Fruit fly (Drosophila melanogaster) whole organism, embryonic: ENCODE data around the gene stumps.
A peak's percentile ranks its signal among the peaks of the same experiment; 100 is the strongest.

ENCODE experiments used
- Blimp-1 ChIP-seq: fragments of 200-800 bp; sonication (Bioruptor generic); optimal IDR thresholded peaks from 3 replicates; lab custom pipeline; 2018; ENCODE audit warnings: missing biosample characterization, missing genetic modification characterization, mild to moderate bottlenecking, moderate library complexity, missing genetic modification reagents
- CG10959 ChIP-seq: fragments of 200-800 bp; sonication (Bioruptor generic); IDR thresholded peaks from 2 replicates; pipeline ENCODE4 v1.3.6; 2022; ENCODE audit warnings: missing biosample characterization, missing genetic modification characterization
- CG10979 ChIP-seq: fragments of 200-800 bp; sonication (Bioruptor generic); optimal IDR thresholded peaks from 2 replicates; lab custom pipeline; 2018; ENCODE audit warnings: missing biosample characterization, mild to moderate bottlenecking, missing genetic modification characterization, moderate library complexity
- CG12391 ChIP-seq: fragments of 200-800 bp; sonication (Bioruptor generic); optimal IDR thresholded peaks from 3 replicates; lab custom pipeline; 2018; ENCODE audit warnings: missing biosample characterization, mild to moderate bottlenecking, missing genetic modification characterization, moderate library complexity
- CG13424 ChIP-seq: fragments of 200-800 bp; sonication (Bioruptor generic); optimal IDR thresholded peaks from 2 replicates; lab custom pipeline; 2019; ENCODE audit warnings: missing biosample characterization, mild to moderate bottlenecking, missing genetic modification characterization, moderate library complexity
- CG14441 ChIP-seq: fragments of 200-800 bp; sonication (Bioruptor generic); IDR thresholded peaks from 2 replicates; pipeline ENCODE4 v1.3.6; 2022; ENCODE audit warnings: missing biosample characterization, missing genetic modification characterization
- CG15269 ChIP-seq: fragments of 200-800 bp; sonication (Bioruptor generic); optimal IDR thresholded peaks from 2 replicates; lab custom pipeline; 2018; ENCODE audit warnings: missing biosample characterization, mild to moderate bottlenecking, missing genetic modification characterization, moderate library complexity
- CG15479 ChIP-seq: fragments of 200-800 bp; sonication (Bioruptor generic); optimal IDR thresholded peaks from 3 replicates; lab custom pipeline; 2019; ENCODE audit warnings: missing biosample characterization, mild to moderate bottlenecking, missing genetic modification characterization, moderate library complexity
- CG17359 ChIP-seq: fragments of 200-800 bp; sonication (Bioruptor generic); optimal IDR thresholded peaks from 3 replicates; lab custom pipeline; 2018; ENCODE audit warnings: missing biosample characterization, mild to moderate bottlenecking, missing genetic modification characterization, moderate library complexity
- CG17361 ChIP-seq: fragments of 200-800 bp; sonication (Bioruptor generic); IDR thresholded peaks from 3 replicates; pipeline ENCODE4 v1.3.6; 2022; ENCODE audit warnings: missing biosample characterization, missing genetic modification characterization
- CG17385 ChIP-seq: fragments of 200-800 bp; sonication (Bioruptor generic); optimal IDR thresholded peaks from 3 replicates; lab custom pipeline; 2018; ENCODE audit warnings: missing biosample characterization, mild to moderate bottlenecking, missing genetic modification characterization
- CG18262 ChIP-seq: fragments of 200-800 bp; optimal IDR thresholded peaks from 3 replicates; lab custom pipeline; 2019; ENCODE audit warnings: missing biosample characterization, mild to moderate bottlenecking, missing genetic modification characterization, moderate library complexity
- CG2678 ChIP-seq: fragments of 200-800 bp; sonication (Bioruptor generic); optimal IDR thresholded peaks from 3 replicates; lab custom pipeline; 2019; ENCODE audit warnings: missing biosample characterization, mild to moderate bottlenecking, missing genetic modification characterization, moderate library complexity
- CG30403 ChIP-seq: fragments of 200-800 bp; sonication (Bioruptor generic); optimal IDR thresholded peaks from 3 replicates; lab custom pipeline; 2016; ENCODE audit warnings: missing biosample characterization, missing genetic modification characterization
- CG31441 ChIP-seq: fragments of 200-800 bp; sonication (Bioruptor generic); IDR thresholded peaks from 2 replicates; pipeline ENCODE4 v1.3.6; 2022; ENCODE audit warnings: missing biosample characterization, missing genetic modification characterization
- CG3847 ChIP-seq: fragments of 200-800 bp; sonication (Bioruptor generic); IDR thresholded peaks from 2 replicates; pipeline ENCODE4 v1.3.6; 2022; ENCODE audit warnings: missing biosample characterization, missing genetic modification characterization
- CG5953 ChIP-seq: fragments of 200-800 bp; sonication (Bioruptor generic); IDR thresholded peaks from 2 replicates; pipeline ENCODE4 v1.3.6; 2022; ENCODE audit warnings: missing biosample characterization, missing genetic modification characterization
- CG6689 ChIP-seq: fragments of 200-800 bp; sonication (Bioruptor generic); IDR thresholded peaks from 2 replicates; pipeline ENCODE4 v1.3.6; 2022; ENCODE audit warnings: missing biosample characterization, missing genetic modification characterization
- Dfd ChIP-seq, 2 experiments: fragments of >200 bp; optimal IDR thresholded peaks; 2 replicates each; lab custom pipeline; 2017; ENCODE audit warnings: missing biosample characterization in 2 of 2, missing genetic modification characterization in 2 of 2
- Drgx ChIP-seq: fragments of 200-800 bp; sonication (Bioruptor generic); IDR thresholded peaks from 2 replicates; pipeline ENCODE4 v1.3.6; 2022; ENCODE audit warnings: missing biosample characterization, missing genetic modification characterization
- Gug ChIP-seq: fragments of 200-800 bp; sonication (Bioruptor generic); IDR thresholded peaks from 4 replicates; pipeline ENCODE4 v1.3.6; 2022; ENCODE audit warnings: missing biosample characterization, missing genetic modification characterization
- H15 ChIP-seq: fragments of 200-800 bp; sonication (Bioruptor generic); IDR thresholded peaks from 3 replicates; pipeline ENCODE4 v1.3.6; 2022; ENCODE audit warnings: missing biosample characterization, missing genetic modification characterization
- Hr51 ChIP-seq, 2 experiments: fragments of 200-800 bp; sonication (Bioruptor generic); optimal IDR thresholded peaks; 2 replicates in 1 of 2; 3 replicates in 1 of 2; lab custom pipeline; 2016 to 2018; ENCODE audit warnings: missing biosample characterization in 2 of 2, missing genetic modification characterization in 2 of 2, mild to moderate bottlenecking in 1 of 2, moderate library complexity in 1 of 2
- Kr ChIP-seq: fragments of 200-800 bp; sonication (Bioruptor generic); optimal IDR thresholded peaks from 2 replicates; lab custom pipeline; 2017; ENCODE audit warnings: missing biosample characterization, mild to moderate bottlenecking, missing genetic modification characterization
- Mad ChIP-seq: fragments of 200-800 bp; sonication (Bioruptor generic); optimal IDR thresholded peaks from 2 replicates; lab custom pipeline; 2016; ENCODE audit warnings: missing biosample characterization, missing genetic modification characterization
- PHDP ChIP-seq: fragments of 200-800 bp; sonication (Bioruptor generic); optimal IDR thresholded peaks from 3 replicates; lab custom pipeline; 2018; ENCODE audit warnings: missing biosample characterization, mild to moderate bottlenecking, missing genetic modification characterization, moderate library complexity
- Sox102F ChIP-seq: fragments of 200-800 bp; sonication (Bioruptor generic); optimal IDR thresholded peaks from 2 replicates; lab custom pipeline; 2018; ENCODE audit warnings: missing biosample characterization, mild to moderate bottlenecking, missing genetic modification characterization, moderate library complexity
- Ssrp ChIP-seq: fragments of 200-800 bp; sonication (Bioruptor generic); optimal IDR thresholded peaks from 2 replicates; lab custom pipeline; 2018; ENCODE audit warnings: missing biosample characterization, mild to moderate bottlenecking, missing genetic modification characterization, moderate library complexity
- Vsx1 ChIP-seq: fragments of 200-800 bp; sonication (Bioruptor generic); optimal IDR thresholded peaks from 2 replicates; lab custom pipeline; 2017; ENCODE audit warnings: missing biosample characterization, mild to moderate bottlenecking, missing genetic modification characterization, missing genetic modification reagents
- bsh ChIP-seq, 2 experiments: fragments of 200-800 bp; sonication (Bioruptor generic); optimal IDR thresholded peaks; 2 replicates each; lab custom pipeline; 2017 to 2018; ENCODE audit warnings: mild to moderate bottlenecking in 2 of 2, missing biosample characterization in 2 of 2, missing genetic modification characterization in 2 of 2, moderate library complexity in 1 of 2
- ci ChIP-seq: fragments of 200-800 bp; sonication (Bioruptor generic); IDR thresholded peaks from 3 replicates; pipeline ENCODE4 v1.3.6; 2022; ENCODE audit warnings: missing biosample characterization, missing genetic modification characterization
- dmrt99B ChIP-seq: fragments of 200-800 bp; sonication (Bioruptor generic); optimal IDR thresholded peaks from 2 replicates; lab custom pipeline; 2018; ENCODE audit warnings: missing biosample characterization, mild to moderate bottlenecking, missing genetic modification characterization, moderate library complexity
- dpn ChIP-seq, 2 experiments: fragments of 200-800 bp; sonication (Bioruptor generic); optimal IDR thresholded peaks; 3 replicates each; lab custom pipeline; 2016; ENCODE audit warnings: missing biosample characterization in 2 of 2, missing genetic modification characterization in 2 of 2
- gcm ChIP-seq: fragments of 200-800 bp; sonication (Bioruptor generic); optimal IDR thresholded peaks from 2 replicates; lab custom pipeline; 2019; ENCODE audit warnings: missing biosample characterization, mild to moderate bottlenecking, missing genetic modification characterization, moderate library complexity
- lab ChIP-seq: fragments of 200-800 bp; sonication (Bioruptor generic); optimal IDR thresholded peaks from 3 replicates; lab custom pipeline; 2017; ENCODE audit warnings: missing biosample characterization, missing genetic modification characterization, mild to moderate bottlenecking, moderate library complexity, missing genetic modification reagents
- mld ChIP-seq: fragments of 200-800 bp; sonication (Bioruptor generic); IDR thresholded peaks from 3 replicates; pipeline ENCODE4 v1.3.6; 2022; ENCODE audit warnings: missing biosample characterization, missing genetic modification characterization; ENCODE audit not compliant: partially characterized antibody
- nmo ChIP-seq: fragments of 200-800 bp; sonication (Bioruptor generic); optimal IDR thresholded peaks from 2 replicates; lab custom pipeline; 2018; ENCODE audit warnings: missing biosample characterization, mild to moderate bottlenecking, missing genetic modification characterization, moderate library complexity
- odd ChIP-seq: fragments of 200-800 bp; sonication (Bioruptor generic); optimal IDR thresholded peaks from 2 replicates; lab custom pipeline; 2017; ENCODE audit warnings: missing biosample characterization, mild to moderate bottlenecking, missing genetic modification characterization
- row ChIP-seq: fragments of 200-800 bp; sonication (Bioruptor generic); IDR thresholded peaks from 3 replicates; pipeline ENCODE4 v1.3.6; 2022; ENCODE audit warnings: missing biosample characterization, missing genetic modification characterization
- shn ChIP-seq: fragments of 200-800 bp; sonication (Bioruptor generic); optimal IDR thresholded peaks from 3 replicates; lab custom pipeline; 2016; ENCODE audit warnings: missing biosample characterization, missing genetic modification characterization
- stwl ChIP-seq: fragments of 200-800 bp; sonication (Bioruptor generic); optimal IDR thresholded peaks from 3 replicates; lab custom pipeline; 2018; ENCODE audit warnings: missing biosample characterization, mild to moderate bottlenecking, missing genetic modification characterization, moderate library complexity
- tgo ChIP-seq: fragments of 200-800 bp; sonication (Bioruptor generic); IDR thresholded peaks from 3 replicates; pipeline ENCODE4 v1.3.6; 2022; ENCODE audit warnings: missing biosample characterization, missing genetic modification characterization

stumps gene

dm6 chr3R:14577803-14578493 is 931 bp downstream of the stumps start (continued):
- TF ChIP-seq CG31441 (GFP tag; lab: Robert Waterston, UW): peak; percentile 46; the same call in 1 of the 2 replicates
- no peak for TF ChIP-seq shn
- no peak for TF ChIP-seq Vsx1 (GFP tag; lab: Kevin White, UChicago)
- TF ChIP-seq tgo (GFP tag; lab: Robert Waterston, UW): 0 out of 3 replicates have a peak, but pooled peaks have one; percentile 17
- peak; percentile 5 for TF ChIP-seq lab (GFP tag; lab: Kevin White, UChicago)
- 0 out of 3 replicates have a peak, but pooled peaks have one; percentile 9 for TF ChIP-seq H15 (GFP tag; lab: Robert Waterston, UW)
- TF ChIP-seq PHDP: peak; percentile 26
- 0 out of 2 replicates have a peak, but pooled peaks have one; percentile 6 for TF ChIP-seq CG3847 (GFP tag; lab: Robert Waterston, UW)
- peak; percentile 28; the same call in 2 of the 3 replicates for TF ChIP-seq row (GFP tag; lab: Robert Waterston, UW)
- TF ChIP-seq Mad (GFP tag; lab: Kevin White, UChicago): no peak
- peak; percentile 57 for TF ChIP-seq Sox102F (GFP tag; lab: Kevin White, UChicago)
- TF ChIP-seq CG18262: peak; percentile 44
- peak; percentile 23 for TF ChIP-seq CG17385 (GFP tag; lab: Kevin White, UChicago)
- peak; percentile 46 for TF ChIP-seq nmo (GFP tag; lab: Kevin White, UChicago)
- 0 out of 3 replicates have a peak, but pooled peaks have one; percentile 34 for TF ChIP-seq mld (GFP tag; lab: Robert Waterston, UW)
- TF ChIP-seq Drgx (GFP tag; lab: Robert Waterston, UW): no peak
- no peak for TF ChIP-seq CG5953 (GFP tag; lab: Robert Waterston, UW)
- TF ChIP-seq Gug (GFP tag; lab: Robert Waterston, UW): no peak
- TF ChIP-seq CG10959 (GFP tag; lab: Robert Waterston, UW): no peak
- peak; percentile 18 for TF ChIP-seq gcm (GFP tag; lab: Kevin White, UChicago)
- TF ChIP-seq stwl (tag; lab: Kevin White, UChicago): no peak
- peak; percentile 29 for TF ChIP-seq CG15269
- peak; percentile 29; the same call in 1 of the 2 replicates for TF ChIP-seq CG14441 (GFP tag; lab: Robert Waterston, UW)
- TF ChIP-seq CG30403 (GFP tag; lab: Kevin White, UChicago): peak; percentile 3
- peak; percentile 30 for TF ChIP-seq Blimp-1 (GFP tag; lab: Kevin White, UChicago)
- peak in 1 of 2 experiments; percentile 61 for TF ChIP-seq Hr51 (GFP tag; optimal IDR thresholded peaks at IDR 0.05; lab: Kevin White, UChicago)
- peak in 1 of 2 experiments; percentile 54 for TF ChIP-seq Dfd (GFP tag; optimal IDR thresholded peaks at IDR 0.05; lab: Kevin White, UChicago)
- peak; percentile 18 for TF ChIP-seq odd (GFP tag; lab: Kevin White, UChicago)
- peak; percentile 47; the same call in 2 of the 3 replicates for TF ChIP-seq CG17361
- TF ChIP-seq ci (GFP tag; lab: Robert Waterston, UW): 0 out of 3 replicates have a peak, but pooled peaks have one; percentile 26
- no peak for TF ChIP-seq CG15479
- peak in 1 of 2 experiments; percentile 30 for TF ChIP-seq bsh (GFP tag; optimal IDR thresholded peaks at IDR 0.05; lab: Kevin White, UChicago)
- TF ChIP-seq CG13424 (tag; lab: Kevin White, UChicago): peak; percentile 35
- peak; percentile 37 for TF ChIP-seq CG12391 (tag; lab: Kevin White, UChicago)
- TF ChIP-seq dpn (GFP tag; optimal IDR thresholded peaks at IDR 0.05; lab: Kevin White, UChicago): peak in 1 of 2 experiments; percentile 3
- peak; percentile 14 for TF ChIP-seq CG10979
- TF ChIP-seq CG2678 (tag; lab: Kevin White, UChicago): peak; percentile 50
- TF ChIP-seq Kr (GFP tag; lab: Kevin White, UChicago): no peak
- TF ChIP-seq CG6689 (GFP tag; lab: Robert Waterston, UW): peak; percentile 39; the same call in 1 of the 2 replicates
- peak; percentile 51 for TF ChIP-seq dmrt99B (tag; lab: Kevin White, UChicago)
- peak; percentile 11 for TF ChIP-seq Ssrp (tag; lab: Kevin White, UChicago)
- peak; percentile 41 for TF ChIP-seq CG17359 (tag; lab: Kevin White, UChicago)
- TF ChIP-seq, all 482 proteins: peak for 52
